Worm (Caenorhabditis elegans): ENCODE results near the gene twk-49.

The twk-49 gene

ce11 chrII:6499067-6499466, at the start of gene twk-49:
Gene twk-49 (minus strand): TSS chrII:6499167.
- TF ChIP-seq unc-62 (GFP tag; optimal IDR thresholded peaks at IDR 0.05): no peak

- TF ChIP-seq unc-62 (GFP tag; optimal IDR thresholded peaks at IDR 0.05): no peak
Measured at ce11 chrII:6544842-6545410, 46.0 kb upstream of the twk-49 start, which contains the start of gene lron-15. Gene lron-15 (minus strand): TSS chrII:6544892.

ce11 chrII:6535957-6536424, 37.0 kb upstream of the twk-49 start, which contains the start of gene utp-20:
Gene utp-20 (plus strand): TSS chrII:6536374.
- TF ChIP-seq unc-62 (GFP tag; optimal IDR thresholded peaks at IDR 0.05): no peak

ce11 chrII:6531940-6532339, 33.0 kb upstream of the twk-49 start, which contains the start of gene abcx-1:
Gene abcx-1 (plus strand): TSS chrII:6532163.
- no peak for TF ChIP-seq unc-62 (GFP tag; optimal IDR thresholded peaks at IDR 0.05)

ce11 chrII:6531527-6531926, 32.6 kb upstream of the twk-49 start, which contains the start of gene abch-1:
Gene abch-1 (minus strand): TSS chrII:6531627.
- TF ChIP-seq unc-62 (GFP tag; optimal IDR thresholded peaks at IDR 0.05): no peak

ce11 chrII:6528629-6529028, 29.7 kb upstream of the twk-49 start, which contains the start of gene C56E6.4:
Gene C56E6.4 (minus strand): TSS chrII:6528729.
- TF ChIP-seq unc-62 (GFP tag; optimal IDR thresholded peaks at IDR 0.05): no peak

ce11 chrII:6526136-6526684, 27.2 kb upstream of the twk-49 start:
- no peak for TF ChIP-seq unc-62 (GFP tag; optimal IDR thresholded peaks at IDR 0.05)

ce11 chrII:6524501-6524977, 25.6 kb upstream of the twk-49 start, which contains the start of gene C56E6.2:
Gene C56E6.2 (plus strand): TSS chrII:6524927.
- TF ChIP-seq unc-62 (GFP tag; optimal IDR thresholded peaks at IDR 0.05): no peak

ce11 chrII:6523940-6524339, 25.0 kb upstream of the twk-49 start:
- TF ChIP-seq unc-62 (GFP tag; optimal IDR thresholded peaks at IDR 0.05): no peak

ce11 chrII:6522622-6523254, 23.8 kb upstream of the twk-49 start:
- no peak for TF ChIP-seq unc-62 (GFP tag; optimal IDR thresholded peaks at IDR 0.05)

- no peak for TF ChIP-seq unc-62 (GFP tag; optimal IDR thresholded peaks at IDR 0.05)
Measured at ce11 chrII:6521316-6521715, 22.3 kb upstream of the twk-49 start, which contains the start of gene toe-2. Gene toe-2 (minus strand): TSS chrII:6521385.

- TF ChIP-seq unc-62 (GFP tag; optimal IDR thresholded peaks at IDR 0.05): no peak
Measured at ce11 chrII:6520103-6520502, 21.1 kb upstream of the twk-49 start.

ce11 chrII:6519703-6520102, 20.7 kb upstream of the twk-49 start:
- no peak for TF ChIP-seq unc-62 (GFP tag; optimal IDR thresholded peaks at IDR 0.05)

- TF ChIP-seq unc-62 (GFP tag; optimal IDR thresholded peaks at IDR 0.05): no peak
Measured at ce11 chrII:6516276-6516675, 17.3 kb upstream of the twk-49 start, which contains the start of gene C56E6.7. Gene C56E6.7 (plus strand): TSS chrII:6516576.

- no peak for TF ChIP-seq unc-62 (GFP tag; optimal IDR thresholded peaks at IDR 0.05)
Measured at ce11 chrII:6513911-6514310, 14.9 kb upstream of the twk-49 start, which contains the start of gene R05G9R.1. Gene R05G9R.1 (minus strand): TSS chrII:6514011.

- no peak for TF ChIP-seq unc-62 (GFP tag; optimal IDR thresholded peaks at IDR 0.05)
Measured at ce11 chrII:6513357-6513756, 14.4 kb upstream of the twk-49 start.
